Fruit fly (Drosophila melanogaster): ENCODE results near the gene pll.
A peak's percentile ranks its signal among the peaks of the same experiment; 100 is the strongest.

pll gene

dm6 chr3R:27246264-27246663 lies 6.7 kb downstream of the pll start (continued):
- TF ChIP-seq CG11695 (GFP tag; IDR thresholded peaks at IDR 0.05): peak; percentile 89; the same call in 2 of the 3 replicates
- TF ChIP-seq hbn (GFP tag; IDR thresholded peaks at IDR 0.05; ENCODE audit: partially characterized antibody): no peak
- no peak for TF ChIP-seq grn (GFP tag; optimal IDR thresholded peaks at IDR 0.05)
- 0 out of 2 replicates have a peak, but pooled peaks have one; percentile 19 for TF ChIP-seq CG9215 (GFP tag; IDR thresholded peaks at IDR 0.05)
- TF ChIP-seq Asciz (GFP tag; optimal IDR thresholded peaks at IDR 0.05): peak; percentile 74
- TF ChIP-seq CG32532 (GFP tag; IDR thresholded peaks at IDR 0.05): peak; percentile 80; the same call in 1 of the 2 replicates
- TF ChIP-seq HLHmδ (GFP tag; optimal IDR thresholded peaks at IDR 0.05): no peak
- TF ChIP-seq Hr51 (GFP tag; optimal IDR thresholded peaks at IDR 0.05): peak in 1 of 2 experiments; percentile 94
- peak; percentile 56 for TF ChIP-seq nom (GFP tag; optimal IDR thresholded peaks at IDR 0.05)
- TF ChIP-seq sug (tag; optimal IDR thresholded peaks at IDR 0.05): peak; percentile 77
- TF ChIP-seq org-1 (GFP tag; optimal IDR thresholded peaks at IDR 0.05): peak; percentile 53
- peak; percentile 45; the same call in 1 of the 2 replicates for TF ChIP-seq CG7372 (GFP tag; IDR thresholded peaks at IDR 0.05)
- TF ChIP-seq CG8290 (GFP tag; optimal IDR thresholded peaks at IDR 0.05): peak; percentile 24
- TF ChIP-seq CG8290 (tag; optimal IDR thresholded peaks at IDR 0.05): peak in 1 of 2 experiments; percentile 38
- TF ChIP-seq CG32772 (GFP tag; IDR thresholded peaks at IDR 0.05): peak; percentile 58; the same call in 1 of the 2 replicates
- peak; percentile 24 for TF ChIP-seq CG7271 (tag; optimal IDR thresholded peaks at IDR 0.05)
- no peak for TF ChIP-seq Poxn (GFP tag; IDR thresholded peaks at IDR 0.05)
- peak; percentile 78 for TF ChIP-seq twi (tag; optimal IDR thresholded peaks at IDR 0.05)
- TF ChIP-seq abd-A (tag; optimal IDR thresholded peaks at IDR 0.05): peak; percentile 62
- TF ChIP-seq CG1024 (GFP tag; IDR thresholded peaks at IDR 0.05): peak; percentile 45; the same call in 1 of the 2 replicates
- peak; percentile 53; the same call in 1 of the 2 replicates for TF ChIP-seq al (GFP tag; IDR thresholded peaks at IDR 0.05)
- TF ChIP-seq Dip3 (GFP tag; optimal IDR thresholded peaks at IDR 0.05): no peak
- TF ChIP-seq Ssrp (tag; optimal IDR thresholded peaks at IDR 0.05): peak; percentile 83
- TF ChIP-seq onecut (GFP tag; IDR thresholded peaks at IDR 0.05): peak; percentile 56
- no peak for TF ChIP-seq Lpt (GFP tag; optimal IDR thresholded peaks at IDR 0.05)
- TF ChIP-seq CG6813 (GFP tag; optimal IDR thresholded peaks at IDR 0.05): peak; percentile 53
- TF ChIP-seq gcm2 (GFP tag; optimal IDR thresholded peaks at IDR 0.05): no peak
- TF ChIP-seq CG13123 (GFP tag; optimal IDR thresholded peaks at IDR 0.05): peak; percentile 41
- TF ChIP-seq CG10366 (GFP tag; IDR thresholded peaks at IDR 0.05): 0 out of 2 replicates have a peak, but pooled peaks have one; percentile 12
- peak; percentile 79 for TF ChIP-seq Xrp1 (GFP tag; IDR thresholded peaks at IDR 0.05)
- no peak for TF ChIP-seq CG18476 (GFP tag; optimal IDR thresholded peaks at IDR 0.05)
- peak; percentile 29 for TF ChIP-seq Vsx1 (GFP tag; optimal IDR thresholded peaks at IDR 0.05)
- peak; percentile 75 for TF ChIP-seq CG1233 (GFP tag; optimal IDR thresholded peaks at IDR 0.05)
- peak; percentile 51; the same call in 2 of the 3 replicates for TF ChIP-seq croc (GFP tag; conservative IDR thresholded peaks at IDR 0.05)
- TF ChIP-seq Hmr (GFP tag; optimal IDR thresholded peaks at IDR 0.05): peak; percentile 71
- TF ChIP-seq oc (tag; optimal IDR thresholded peaks at IDR 0.05): peak; percentile 68
- TF ChIP-seq toy (GFP tag; IDR thresholded peaks at IDR 0.05): no peak
- no peak for TF ChIP-seq CG9609 (GFP tag; optimal IDR thresholded peaks at IDR 0.05)
- TF ChIP-seq Atf-2 (GFP tag; optimal IDR thresholded peaks at IDR 0.05): no peak
- TF ChIP-seq CG16815 (GFP tag; optimal IDR thresholded peaks at IDR 0.05): peak; percentile 62
- peak; percentile 57 for TF ChIP-seq CG8281 (tag; optimal IDR thresholded peaks at IDR 0.05)
- TF ChIP-seq B-H2 (GFP tag; optimal IDR thresholded peaks at IDR 0.05): peak; percentile 46
- TF ChIP-seq Fer2 (tag; optimal IDR thresholded peaks at IDR 0.05): peak; percentile 21
- peak; percentile 86 for TF ChIP-seq vvl (GFP tag; IDR thresholded peaks at IDR 0.05)
- peak; percentile 87 for TF ChIP-seq CG12659 (GFP tag; optimal IDR thresholded peaks at IDR 0.05)
- TF ChIP-seq pros (GFP tag; optimal IDR thresholded peaks at IDR 0.05): peak; percentile 35
- TF ChIP-seq CG3281 (GFP tag; optimal IDR thresholded peaks at IDR 0.05): peak; percentile 84
- TF ChIP-seq gce (GFP tag; IDR thresholded peaks at IDR 0.05): peak; percentile 33; the same call in 1 of the 3 replicates
- peak; percentile 92 for TF ChIP-seq CG7839 (tag; optimal IDR thresholded peaks at IDR 0.05)
- TF ChIP-seq CG6654 (GFP tag; optimal IDR thresholded peaks at IDR 0.05): peak; percentile 38

Measured in whole organism, embryonic.